Worm (Caenorhabditis elegans) whole organism, L4/young adult: ENCODE data around the gene Y55D9A.2.

Experiments
- dao-5 ChIP-seq: sonication (generic microtip); optimal IDR thresholded peaks from 2 replicates; lab custom pipeline; 2016; ENCODE audit warnings: missing genotype, missing genetic modification characterization, moderate library complexity, missing compliant biosample characterization
- him-1 ChIP-seq: sonication (generic microtip); optimal IDR thresholded peaks from 2 replicates; lab custom pipeline; 2016; ENCODE audit warnings: missing genotype, missing genetic modification reagents, missing genetic modification characterization, missing compliant biosample characterization

DNA sequence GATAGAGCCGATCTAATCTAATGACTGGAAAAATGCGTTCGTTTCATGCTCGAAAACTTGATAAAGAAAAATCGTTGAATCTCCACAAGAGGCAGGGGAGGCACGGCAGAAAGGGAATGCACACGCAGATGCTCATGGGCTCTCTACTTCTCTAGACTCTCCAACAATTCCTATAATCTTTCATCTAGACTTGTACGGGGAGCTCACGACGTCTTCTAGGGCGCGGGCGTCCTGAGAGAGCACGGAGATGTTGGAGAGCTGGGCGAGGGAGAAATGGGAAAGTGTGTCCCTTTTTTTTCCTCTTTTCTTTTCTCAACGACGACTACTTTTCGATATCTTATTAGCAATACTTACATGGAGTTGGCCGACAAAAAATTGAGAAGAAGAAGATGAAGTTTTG, 22.1 kb downstream of the Y55D9A.2 start:
- TF ChIP-seq dao-5 (tag; lab: Kevin White, UChicago), result no peak
- TF ChIP-seq him-1 (tag; lab: Kevin White, UChicago), result no peak
